Worm (Caenorhabditis elegans): ENCODE data around the gene aakb-1.

Gene aakb-1

ce11 chrX:13803246-13803645, 47.7 kb downstream of the aakb-1 start:
- TF ChIP-seq F52B5.7 (tag; optimal IDR thresholded peaks at IDR 0.05): no peak
- no peak for TF ChIP-seq lsl-1 (GFP tag; optimal IDR thresholded peaks at IDR 0.05)
- TF ChIP-seq nhr-90 (tag; optimal IDR thresholded peaks at IDR 0.05): no peak
- no peak for TF ChIP-seq cebp-1 (GFP tag; IDR thresholded peaks at IDR 0.05)
- TF ChIP-seq cebp-1 (tag; optimal IDR thresholded peaks at IDR 0.05): peak; percentile 5
- TF ChIP-seq nhr-80 (tag; optimal IDR thresholded peaks at IDR 0.05): peak; percentile 63
- TF ChIP-seq F10E7.11 (tag; optimal IDR thresholded peaks at IDR 0.05): no peak
